Fruit fly (Drosophila melanogaster): ENCODE measurements around the gene CenG1A.
A peak's percentile ranks its signal among the peaks of the same experiment; 100 is the strongest.

Gene CenG1A

dm6 chr2L:13835002-13835910 is at the start of gene CenG1A, which contains the start of gene mRpS23 (continued):
- TF ChIP-seq YL-1 (GFP tag; optimal IDR thresholded peaks at IDR 0.05) (peak; percentile 99), Awh (GFP tag; IDR thresholded peaks at IDR 0.05) (peak; percentile 100), tx (GFP tag; optimal IDR thresholded peaks at IDR 0.05) (peak; percentile 99), schlank (tag; optimal IDR thresholded peaks at IDR 0.05) (peak; percentile 100), CG9727 (GFP tag; optimal IDR thresholded peaks at IDR 0.05) (peak; percentile 99), CG12391 (tag; optimal IDR thresholded peaks at IDR 0.05) (peak; percentile 100), CG18011 (GFP tag; optimal IDR thresholded peaks at IDR 0.05) (peak; percentile 94), Oli (tag; optimal IDR thresholded peaks at IDR 0.05) (peak; percentile 100), CG10267 (tag; optimal IDR thresholded peaks at IDR 0.05) (peak; percentile 99), crol (GFP tag; IDR thresholded peaks at IDR 0.05) (peak; percentile 93), Atf-2 (GFP tag; optimal IDR thresholded peaks at IDR 0.05) (peak; percentile 100), Sox102F (GFP tag; optimal IDR thresholded peaks at IDR 0.05) (peak; percentile 100), CG33213 (GFP tag; optimal IDR thresholded peaks at IDR 0.05) (peak; percentile 100), Ptx1 (GFP tag; IDR thresholded peaks at IDR 0.05) (peak; percentile 100), Kr (GFP tag; optimal IDR thresholded peaks at IDR 0.05) (peak; percentile 94), inv (GFP tag; IDR thresholded peaks at IDR 0.05; ENCODE audit: partially characterized antibody) (peak; percentile 77), CG4360 (GFP tag; IDR thresholded peaks at IDR 0.05) (peak; percentile 95), CG11560 (tag; IDR thresholded peaks at IDR 0.05) (peak; percentile 95), shn (GFP tag; optimal IDR thresholded peaks at IDR 0.05) (peak; percentile 99), Jarid2 (GFP tag; optimal IDR thresholded peaks at IDR 0.05) (peak; percentile 97), toy (GFP tag; IDR thresholded peaks at IDR 0.05) (peak; percentile 99), CG10321 (GFP tag; IDR thresholded peaks at IDR 0.05) (peak; percentile 92), peb (GFP tag; IDR thresholded peaks at IDR 0.05) (peak; percentile 100), CG10147 (GFP tag; optimal IDR thresholded peaks at IDR 0.05) (peak; percentile 99), chif (GFP tag; optimal IDR thresholded peaks at IDR 0.05) (peak; percentile 100), usp (GFP tag; optimal IDR thresholded peaks at IDR 0.05) (no peak), CG34422 (GFP tag; IDR thresholded peaks at IDR 0.05) (peak; percentile 100), CG17186 (GFP tag; optimal IDR thresholded peaks at IDR 0.05) (peak; percentile 98), Hand (GFP tag; optimal IDR thresholded peaks at IDR 0.05) (peak; percentile 99), hbn (GFP tag; IDR thresholded peaks at IDR 0.05; ENCODE audit: partially characterized antibody) (peak; percentile 79), caup (GFP tag; optimal IDR thresholded peaks at IDR 0.05; ENCODE audit: severe bottlenecking) (peak; percentile 100), ab (GFP tag; optimal IDR thresholded peaks at IDR 0.05) (peak; percentile 99), CG10654 (GFP tag; optimal IDR thresholded peaks at IDR 0.05) (peak; percentile 100), vfl (GFP tag; optimal IDR thresholded peaks at IDR 0.05) (peak; percentile 100), ttk (GFP tag; IDR thresholded peaks at IDR 0.05) (peak; percentile 100), Drgx (GFP tag; IDR thresholded peaks at IDR 0.05) (peak; percentile 100), CG42726 (GFP tag; IDR thresholded peaks at IDR 0.05; ENCODE audit: partially characterized antibody) (peak; percentile 64), slp2 (GFP tag; optimal IDR thresholded peaks at IDR 0.05) (peak; percentile 100), Dip3 (GFP tag; optimal IDR thresholded peaks at IDR 0.05) (peak; percentile 100), CG17802 (tag; optimal IDR thresholded peaks at IDR 0.05) (peak; percentile 95), h (optimal IDR thresholded peaks at IDR 0.05) (no peak), wek (GFP tag; optimal IDR thresholded peaks at IDR 0.05) (peak; percentile 99), jumu (GFP tag; optimal IDR thresholded peaks at IDR 0.05) (peak; percentile 100), Adf1 (GFP tag; IDR thresholded peaks at IDR 0.05) (peak; percentile 95), CG2875 (GFP tag; optimal IDR thresholded peaks at IDR 0.05) (peak; percentile 100), CG18262 (tag; optimal IDR thresholded peaks at IDR 0.05) (peak; percentile 100), Blimp-1 (GFP tag; optimal IDR thresholded peaks at IDR 0.05) (peak; percentile 99), D (optimal IDR thresholded peaks at IDR 0.05) (no peak), D (GFP tag; optimal IDR thresholded peaks at IDR 0.05) (peak; percentile 99)

Measured in whole organism, embryonic.